Fruit fly (Drosophila melanogaster) whole organism, prepupa: Measurements from ENCODE around the gene CG18636.
"Not testable (repeated sequence)": the region's sequence is repeated elsewhere in the genome, so short reads cannot be mapped to it uniquely, and the experiment has no call there.

Source experiments
- CG10631 ChIP-seq: fragments of 200-800 bp; sonication (Bioruptor generic); optimal IDR thresholded peaks from 2 replicates; lab custom pipeline; 2016; ENCODE audit warnings: missing biosample characterization, missing genetic modification characterization
- CG11902 ChIP-seq: fragments of 200-800 bp; sonication (Bioruptor generic); optimal IDR thresholded peaks from 3 replicates; lab custom pipeline; 2016; ENCODE audit warnings: missing biosample characterization, missing genetic modification characterization
- CG15336 ChIP-seq: fragments of 200-800 bp; sonication (Bioruptor generic); IDR thresholded peaks from 2 replicates; pipeline ENCODE4 v1.3.6; 2022; ENCODE audit warnings: missing biosample characterization, missing genetic modification characterization
- CG16779 ChIP-seq: fragments of 200-800 bp; sonication (Bioruptor generic); optimal IDR thresholded peaks from 3 replicates; lab custom pipeline; 2017; ENCODE audit warnings: missing biosample characterization, mild to moderate bottlenecking, missing genetic modification characterization
- CG4318 ChIP-seq: fragments of 200-800 bp; sonication (Bioruptor generic); optimal IDR thresholded peaks from 3 replicates; lab custom pipeline; 2017; ENCODE audit warnings: missing biosample characterization, mild to moderate bottlenecking, missing genetic modification characterization
- CG6163 ChIP-seq: fragments of 200-800 bp; sonication (Bioruptor generic); IDR thresholded peaks from 3 replicates; pipeline ENCODE4 v1.3.6; 2022; ENCODE audit warnings: missing biosample characterization, missing genetic modification characterization
- CG6792 ChIP-seq: fragments of 200-800 bp; sonication (Bioruptor generic); optimal IDR thresholded peaks from 3 replicates; lab custom pipeline; 2016; ENCODE audit warnings: missing biosample characterization, missing genetic modification characterization
- CG8319 ChIP-seq: fragments of 200-800 bp; sonication (Bioruptor generic); optimal IDR thresholded peaks from 3 replicates; lab custom pipeline; 2016; ENCODE audit warnings: missing biosample characterization, missing genetic modification characterization
- Ets96B ChIP-seq: fragments of 200-800 bp; optimal IDR thresholded peaks from 2 replicates; lab custom pipeline; 2019; ENCODE audit warnings: missing biosample characterization, mild to moderate bottlenecking, missing genetic modification characterization, moderate library complexity
- Sox102F ChIP-seq: fragments of 200-800 bp; sonication (Bioruptor generic); optimal IDR thresholded peaks from 2 replicates; lab custom pipeline; 2016; ENCODE audit warnings: missing biosample characterization, mild to moderate bottlenecking, missing genetic modification characterization
- esn ChIP-seq: fragments of 200-800 bp; sonication (Bioruptor generic); optimal IDR thresholded peaks from 2 replicates; lab custom pipeline; 2016; ENCODE audit warnings: missing biosample characterization, mild to moderate bottlenecking, missing genetic modification characterization, moderate library complexity
- svp ChIP-seq: fragments of 200-800 bp; sonication (Bioruptor generic); peaks from one replicate; lab custom pipeline; 2016; ENCODE audit warnings: missing biosample characterization, missing genetic modification characterization

dm6 chr2L:14742893-14743292, 41.5 kb downstream of the CG18636 start, which contains the start of gene CG34166:
- not testable (repeated sequence) for TF ChIP-seq Sox102F (GFP tag; lab: Kevin White, UChicago); CG16779 (tag; lab: Kevin White, UChicago); CG4318 (GFP tag; lab: Kevin White, UChicago); CG6163 (GFP tag; lab: Robert Waterston, UW); CG11902 (GFP tag; lab: Kevin White, UChicago); CG8319 (GFP tag; lab: Kevin White, UChicago); CG15336 (GFP tag; lab: Robert Waterston, UW); CG6792 (GFP tag; lab: Kevin White, UChicago); Ets96B; esn; svp (GFP tag; lab: Kevin White, UChicago); CG10631 (GFP tag; lab: Kevin White, UChicago)
